Worm (Caenorhabditis elegans): ENCODE results near the gene ZK131.11.

ce11 chrII:13828597-13828996 is 36.6 kb downstream of the ZK131.11 start, which contains the start of gene his-42:
- no peak for TF ChIP-seq cog-1 (tag; optimal IDR thresholded peaks at IDR 0.05)
- no peak for TF ChIP-seq med-1 (GFP tag; optimal IDR thresholded peaks at IDR 0.05; ENCODE audit: insufficient read depth)
- no peak for TF ChIP-seq klf-2 (GFP tag; conservative IDR thresholded peaks at IDR 0.05)

All from whole organism, midembryonic.